Fruit fly (Drosophila melanogaster): ENCODE results near the gene PGRP-LB.

Gene PGRP-LB

DNA sequence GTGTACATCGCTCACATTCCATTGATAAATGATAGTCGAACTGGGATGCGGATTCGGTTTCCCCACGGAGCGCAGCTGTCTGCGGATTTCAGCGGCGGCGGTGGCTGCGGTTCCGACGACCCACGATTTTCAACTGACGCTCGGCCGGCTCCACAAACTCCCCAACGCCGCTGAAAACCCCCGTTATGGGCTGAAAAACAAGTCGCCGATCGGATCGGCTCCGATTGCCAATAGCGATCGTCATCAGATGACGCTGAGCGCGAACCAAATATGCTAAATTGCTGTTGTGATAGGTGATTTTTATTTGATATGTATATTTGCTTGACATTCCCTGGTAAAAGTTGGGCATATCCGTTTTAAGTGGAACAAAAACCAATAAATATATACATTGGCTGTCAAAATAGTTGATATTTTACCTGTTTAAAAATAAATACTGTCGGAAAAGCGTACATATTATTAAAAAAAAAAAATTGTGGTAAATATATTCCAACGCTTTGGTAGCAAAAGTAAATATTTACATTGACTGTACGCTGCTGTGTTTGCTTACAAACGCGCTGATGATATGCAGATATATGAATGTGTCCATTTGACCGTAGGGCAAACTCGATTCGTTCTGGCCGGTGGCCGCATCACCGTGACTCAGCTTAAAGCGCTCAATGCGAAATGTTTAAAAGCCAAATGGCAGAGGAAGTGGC lies 6.0 kb downstream of the PGRP-LB start (continued):
- TF ChIP-seq fd96Cb (tag; optimal IDR thresholded peaks at IDR 0.05) (peak; percentile 42), Meics (GFP tag; optimal IDR thresholded peaks at IDR 0.05) (peak; percentile 74), fu2 (GFP tag; optimal IDR thresholded peaks at IDR 0.05) (peak; percentile 66), crc (GFP tag; optimal IDR thresholded peaks at IDR 0.05) (peak; percentile 5), CG4707 (GFP tag; optimal IDR thresholded peaks at IDR 0.05) (no peak), trh (GFP tag; optimal IDR thresholded peaks at IDR 0.05) (no peak), CG10462 (GFP tag; optimal IDR thresholded peaks at IDR 0.05) (peak; percentile 6), C15 (GFP tag; IDR thresholded peaks at IDR 0.05) (0 out of 3 replicates have a peak, but pooled peaks have one; percentile 31), Hr39 (optimal IDR thresholded peaks at IDR 0.05) (no peak), CG12744 (GFP tag; optimal IDR thresholded peaks at IDR 0.05) (peak; percentile 33), Mrtf (GFP tag; IDR thresholded peaks at IDR 0.05) (0 out of 3 replicates have a peak, but pooled peaks have one; percentile 29), CrebB (tag; optimal IDR thresholded peaks at IDR 0.05) (no peak), peb (GFP tag; IDR thresholded peaks at IDR 0.05) (no peak), CG15514 (GFP tag; optimal IDR thresholded peaks at IDR 0.05) (peak; percentile 40), Poxn (GFP tag; IDR thresholded peaks at IDR 0.05) (peak; percentile 30; the same call in 1 of the 2 replicates), Fer3 (tag; optimal IDR thresholded peaks at IDR 0.05) (peak; percentile 65), Rx (GFP tag; IDR thresholded peaks at IDR 0.05) (no peak), ind (GFP tag; optimal IDR thresholded peaks at IDR 0.05) (peak; percentile 59), CG6272 (GFP tag; IDR thresholded peaks at IDR 0.05) (no peak; the same call in 1 of the 2 replicates), ash1 (GFP tag; optimal IDR thresholded peaks at IDR 0.05) (no peak), sna (GFP tag; IDR thresholded peaks at IDR 0.05; ENCODE audit: partially characterized antibody) (no peak), ci (GFP tag; IDR thresholded peaks at IDR 0.05) (no peak), H2.0 (GFP tag; IDR thresholded peaks at IDR 0.05) (0 out of 2 replicates have a peak, but pooled peaks have one; percentile 31), usp (GFP tag; optimal IDR thresholded peaks at IDR 0.05) (no peak), ranshi (GFP tag; IDR thresholded peaks at IDR 0.05) (peak; percentile 26; the same call in 1 of the 2 replicates), phol (tag; optimal IDR thresholded peaks at IDR 0.05) (peak; percentile 43), CG13424 (tag; optimal IDR thresholded peaks at IDR 0.05) (peak; percentile 73), kay (GFP tag; optimal IDR thresholded peaks at IDR 0.05) (peak; percentile 55), Fer1 (GFP tag; optimal IDR thresholded peaks at IDR 0.05) (peak; percentile 46), crp (GFP tag; optimal IDR thresholded peaks at IDR 0.05) (peak in 1 of 2 experiments; percentile 4), HLH54F (GFP tag; optimal IDR thresholded peaks at IDR 0.05) (peak; percentile 74), dati (GFP tag; IDR thresholded peaks at IDR 0.05) (no peak), CG5953 (GFP tag; IDR thresholded peaks at IDR 0.05) (no peak), CG31441 (GFP tag; IDR thresholded peaks at IDR 0.05) (peak; percentile 40; the same call in 1 of the 2 replicates), fru (optimal IDR thresholded peaks at IDR 0.05) (no peak), CG6683 (GFP tag; optimal IDR thresholded peaks at IDR 0.05) (no peak), so (GFP tag; IDR thresholded peaks at IDR 0.05) (no peak), HHEX (GFP tag; optimal IDR thresholded peaks at IDR 0.05) (peak; percentile 71), pzg (GFP tag; optimal IDR thresholded peaks at IDR 0.05) (no peak), CG8089 (GFP tag; optimal IDR thresholded peaks at IDR 0.05) (no peak), CG31388 (GFP tag; optimal IDR thresholded peaks at IDR 0.05) (no peak), CG14441 (GFP tag; IDR thresholded peaks at IDR 0.05) (peak; percentile 71), CG6765 (GFP tag; optimal IDR thresholded peaks at IDR 0.05) (peak; percentile 33), Blimp-1 (GFP tag; optimal IDR thresholded peaks at IDR 0.05) (peak; percentile 16), CG1602 (GFP tag; optimal IDR thresholded peaks at IDR 0.05) (peak; percentile 29), Opbp (GFP tag; IDR thresholded peaks at IDR 0.05; ENCODE audit: partially characterized antibody) (no peak), sens (GFP tag) (peak; percentile 68), cwo (GFP tag; optimal IDR thresholded peaks at IDR 0.05) (peak; percentile 56), Taf1 (GFP tag; IDR thresholded peaks at IDR 0.05) (no peak), Atf3 (GFP tag; optimal IDR thresholded peaks at IDR 0.05) (peak; percentile 3), tio (GFP tag; optimal IDR thresholded peaks at IDR 0.05) (peak; percentile 41)
